Fruit fly (Drosophila melanogaster) S2 (cell line): ENCODE measurements around the gene CG33306.

Experiments used
- CG8478 ChIP-seq: fragments of >200 bp; optimal IDR thresholded peaks from 2 replicates; lab custom pipeline; 2018
- CTCF ChIP-seq, 2 experiments: fragments of >200 bp; optimal IDR thresholded peaks; 2 replicates each; lab custom pipeline; 2018

Gene CG33306

DNA sequence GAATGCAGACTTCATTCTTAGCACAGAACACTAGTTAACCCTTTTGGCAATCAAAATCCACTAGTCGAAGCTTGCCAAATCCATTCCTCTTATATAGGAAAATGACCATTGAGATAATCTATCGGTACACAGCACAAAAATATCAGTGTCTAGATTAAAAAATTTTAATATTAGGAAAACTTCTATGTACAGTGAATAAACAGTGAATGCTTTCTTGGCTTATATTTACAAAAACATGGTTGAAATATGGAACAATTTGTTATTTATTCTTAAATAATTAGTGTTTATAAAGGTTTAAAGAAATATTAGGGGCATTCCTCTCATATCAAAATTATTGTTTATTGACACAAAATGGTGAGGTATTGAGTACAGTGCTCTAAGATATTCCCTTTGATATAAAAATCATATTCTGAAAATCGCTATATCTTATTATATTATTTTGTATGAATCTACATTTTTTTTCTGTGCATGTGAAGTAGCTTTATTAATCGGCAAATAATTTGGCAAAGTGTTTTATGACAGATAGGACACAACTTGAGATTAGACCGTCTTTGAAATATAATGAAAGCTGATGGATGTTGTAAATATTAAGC lies at the start of gene CG33306:
TSS of gene CG33306 (minus strand) at position 51 of the 593 bp plus-strand sequence.
- TF ChIP-seq CG8478 (no peak), CTCF (optimal IDR thresholded peaks at IDR 0.05; lab: Kevin White, UChicago) (no peak)

DNA sequence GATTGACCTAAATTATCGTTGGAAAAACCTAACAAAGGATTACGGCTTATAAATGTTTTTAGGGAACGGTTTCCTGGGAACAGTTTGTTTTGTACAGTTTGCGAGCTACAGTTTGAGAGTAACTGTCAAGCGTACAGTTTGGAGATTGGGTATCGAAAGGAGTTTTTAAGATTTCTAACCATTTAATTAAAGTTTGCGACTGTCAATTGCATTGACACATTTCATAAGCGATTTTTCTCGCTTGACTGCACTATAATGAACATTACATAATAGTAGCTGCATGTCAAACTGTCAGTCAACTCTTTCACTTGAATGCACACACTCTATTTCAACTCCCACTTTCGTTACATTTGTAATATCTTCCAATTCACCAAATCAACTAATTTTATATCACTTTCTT lies 49.3 kb upstream of the CG33306 start:
- peak; percentile 11 to 28 for TF ChIP-seq CTCF (optimal IDR thresholded peaks at IDR 0.05; lab: Kevin White, UChicago)
- no peak for TF ChIP-seq CG8478

- TF ChIP-seq CTCF (optimal IDR thresholded peaks at IDR 0.05; lab: Kevin White, UChicago) (no peak), CG8478 (no peak)
Observed at dm6 chr2L:13889934-13890333, 46.4 kb upstream of the CG33306 start.

dm6 chr2L:13886326-13887073 lies 43.0 kb upstream of the CG33306 start:
- no peak for TF ChIP-seq CG8478
- no peak for TF ChIP-seq CTCF (optimal IDR thresholded peaks at IDR 0.05; lab: Kevin White, UChicago)

DNA sequence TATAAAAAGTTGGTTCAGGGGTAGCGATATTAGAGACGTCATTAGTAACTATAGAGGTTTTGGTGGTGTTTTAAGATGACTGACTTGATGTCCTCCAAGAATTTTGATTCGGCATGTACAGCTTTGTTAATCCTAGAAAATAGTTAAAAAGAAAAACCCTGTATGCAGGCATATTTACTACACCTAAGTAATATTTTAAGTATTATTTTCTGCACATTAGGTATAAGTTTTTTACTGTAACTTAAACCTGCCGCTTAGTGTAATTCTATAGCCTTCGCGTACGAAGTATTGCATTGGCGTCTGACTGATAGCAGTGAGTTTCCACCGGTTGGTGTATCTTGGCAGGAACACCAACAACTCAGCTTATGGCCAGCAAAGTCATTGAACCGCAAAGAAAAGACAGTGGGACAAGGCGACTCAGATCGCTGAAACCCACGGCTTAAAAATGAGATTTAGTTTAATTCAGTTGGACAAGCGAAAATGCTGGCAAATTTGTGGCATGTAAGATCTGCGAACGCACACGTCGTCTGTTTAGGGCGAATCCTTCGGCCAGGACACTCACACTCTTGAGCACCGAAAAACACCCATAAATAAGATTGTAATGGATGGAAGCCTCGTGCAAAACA lies 41.2 kb upstream of the CG33306 start:
- no peak for TF ChIP-seq CG8478
- no peak for TF ChIP-seq CTCF (optimal IDR thresholded peaks at IDR 0.05; lab: Kevin White, UChicago)

- TF ChIP-seq CTCF (optimal IDR thresholded peaks at IDR 0.05; lab: Kevin White, UChicago) = no peak
- TF ChIP-seq CG8478 = no peak
Observed at dm6 chr2L:13884063-13884656, 40.6 kb upstream of the CG33306 start.

dm6 chr2L:13881939-13882338 lies 38.4 kb upstream of the CG33306 start:
- no peak for TF ChIP-seq CTCF (optimal IDR thresholded peaks at IDR 0.05; lab: Kevin White, UChicago)
- TF ChIP-seq CG8478 = no peak

- TF ChIP-seq CTCF (optimal IDR thresholded peaks at IDR 0.05; lab: Kevin White, UChicago) (no peak), CG8478 (no peak)
Observed at dm6 chr2L:13881387-13881902, 37.9 kb upstream of the CG33306 start.

dm6 chr2L:13878801-13879200 lies 35.3 kb upstream of the CG33306 start:
- no peak for TF ChIP-seq CG8478
- no peak for TF ChIP-seq CTCF (optimal IDR thresholded peaks at IDR 0.05; lab: Kevin White, UChicago)

dm6 chr2L:13877934-13878580 lies 34.5 kb upstream of the CG33306 start:
- TF ChIP-seq CTCF (optimal IDR thresholded peaks at IDR 0.05; lab: Kevin White, UChicago) (no peak), CG8478 (no peak)

dm6 chr2L:13876698-13877097 lies 33.2 kb upstream of the CG33306 start:
- no peak for TF ChIP-seq CG8478

- TF ChIP-seq CG8478 (no peak), CTCF (optimal IDR thresholded peaks at IDR 0.05; lab: Kevin White, UChicago) (no peak)
Observed at dm6 chr2L:13873147-13873546, 29.6 kb upstream of the CG33306 start.

- TF ChIP-seq CG8478 = no peak
- no peak for TF ChIP-seq CTCF (optimal IDR thresholded peaks at IDR 0.05; lab: Kevin White, UChicago)
Observed at dm6 chr2L:13869400-13869799, 25.9 kb upstream of the CG33306 start.

DNA sequence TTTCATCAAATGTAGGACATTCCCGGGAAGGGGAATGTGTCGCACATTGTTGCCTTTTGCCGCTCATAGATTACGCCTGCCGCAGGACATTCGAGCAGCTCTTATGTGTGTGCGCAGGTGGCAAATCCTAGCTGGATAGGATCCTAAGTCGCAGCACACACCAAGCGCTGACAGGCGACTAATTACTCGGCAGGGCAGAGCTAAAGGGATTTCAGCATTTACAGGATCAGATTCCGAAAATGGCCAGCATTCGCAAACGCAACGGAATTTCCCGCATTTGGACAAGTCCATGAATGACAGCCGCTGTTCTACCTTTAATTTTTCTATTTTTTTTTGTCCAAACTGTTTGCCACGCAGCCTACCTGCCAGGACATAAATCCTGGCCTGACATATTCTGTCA lies 24.1 kb upstream of the CG33306 start:
- no peak for TF ChIP-seq CTCF (optimal IDR thresholded peaks at IDR 0.05; lab: Kevin White, UChicago)
- no peak for TF ChIP-seq CG8478

dm6 chr2L:13851098-13851497 lies 7.6 kb upstream of the CG33306 start:
- TF ChIP-seq CTCF (optimal IDR thresholded peaks at IDR 0.05; lab: Kevin White, UChicago) (no peak), CG8478 (no peak)
